Fruit fly (Drosophila melanogaster) whole organism, adult: ENCODE data around the gene CG31100.

Experiments used
- CG11617 ChIP-seq: fragments of 200-800 bp; sonication (Bioruptor generic); optimal IDR thresholded peaks from 2 replicates; lab custom pipeline; 2017; ENCODE audit warnings: mild to moderate bottlenecking, missing biosample characterization, missing genetic modification reagents, missing genetic modification characterization
- CG12768 ChIP-seq: fragments of 200-800 bp; sonication (Bioruptor generic); optimal IDR thresholded peaks from 2 replicates; lab custom pipeline; 2017; ENCODE audit warnings: missing biosample characterization, missing genetic modification characterization, mild to moderate bottlenecking, moderate library complexity, missing genetic modification reagents
- CG14711 ChIP-seq: fragments of 200-800 bp; sonication (Bioruptor generic); optimal IDR thresholded peaks from 2 replicates; lab custom pipeline; 2018; ENCODE audit warnings: missing biosample characterization, mild to moderate bottlenecking, missing genetic modification characterization, moderate library complexity
- CG1620 ChIP-seq: fragments of 200-800 bp; sonication (Bioruptor generic); optimal IDR thresholded peaks from 2 replicates; lab custom pipeline; 2016; ENCODE audit warnings: missing biosample characterization, missing genetic modification characterization
- CG33017 ChIP-seq: fragments of 200-800 bp; sonication (Bioruptor generic); optimal IDR thresholded peaks from 2 replicates; lab custom pipeline; 2018; ENCODE audit warnings: missing biosample characterization, mild to moderate bottlenecking, missing genetic modification characterization, moderate library complexity
- CG5204 ChIP-seq: fragments of 200-800 bp; sonication (Bioruptor generic); optimal IDR thresholded peaks from 2 replicates; lab custom pipeline; 2016; ENCODE audit warnings: missing biosample characterization, missing genetic modification characterization
- CG7045 ChIP-seq: fragments of 200-800 bp; sonication (Bioruptor generic); optimal IDR thresholded peaks from 2 replicates; lab custom pipeline; 2017; ENCODE audit warnings: missing biosample characterization, mild to moderate bottlenecking, missing genetic modification characterization
- CG7101 ChIP-seq: fragments of 200-800 bp; sonication (Bioruptor generic); optimal IDR thresholded peaks from 2 replicates; lab custom pipeline; 2018; ENCODE audit warnings: missing biosample characterization, mild to moderate bottlenecking, missing genetic modification characterization, moderate library complexity
- Clk ChIP-seq: fragments of 200-800 bp; sonication (Bioruptor generic); optimal IDR thresholded peaks from 2 replicates; lab custom pipeline; 2017; ENCODE audit warnings: missing biosample characterization, missing genetic modification characterization
- Crg-1 ChIP-seq: fragments of 200-800 bp; sonication (Bioruptor generic); optimal IDR thresholded peaks from 2 replicates; lab custom pipeline; 2016; ENCODE audit warnings: missing biosample characterization, missing genetic modification characterization
- Hr96 ChIP-seq: fragments of 200-800 bp; sonication (Bioruptor generic); optimal IDR thresholded peaks from 2 replicates; lab custom pipeline; 2016; ENCODE audit warnings: missing biosample characterization, missing genetic modification characterization
- Mnt ChIP-seq: fragments of 200-800 bp; sonication (Bioruptor generic); optimal IDR thresholded peaks from 2 replicates; lab custom pipeline; 2016; ENCODE audit warnings: missing biosample characterization, mild to moderate bottlenecking, missing genetic modification characterization
- bab1 ChIP-seq: fragments of 200-800 bp; sonication (Bioruptor generic); optimal IDR thresholded peaks from 3 replicates; lab custom pipeline; 2019; ENCODE audit warnings: missing biosample characterization, mild to moderate bottlenecking, missing genetic modification characterization, moderate library complexity
- cic ChIP-seq: fragments of 200-800 bp; sonication (Bioruptor generic); optimal IDR thresholded peaks from 2 replicates; lab custom pipeline; 2017; ENCODE audit warnings: missing biosample characterization, mild to moderate bottlenecking, missing genetic modification characterization, moderate library complexity
- cnc ChIP-seq, 2 experiments: fragments of >200 bp; optimal IDR thresholded peaks; 2 replicates each; lab custom pipeline; 2017
- kay ChIP-seq: fragments of 200-800 bp; sonication (Bioruptor generic); peaks from one replicate; lab custom pipeline; 2016; ENCODE audit warnings: missing biosample characterization, missing genetic modification characterization, borderline replicate concordance
- ovo ChIP-seq: fragments of 200-800 bp; sonication (Bioruptor generic); optimal IDR thresholded peaks from 2 replicates; lab custom pipeline; 2016; ENCODE audit warnings: missing biosample characterization, missing genetic modification characterization
- pad ChIP-seq: fragments of 200-800 bp; sonication (Bioruptor generic); optimal IDR thresholded peaks from 3 replicates; lab custom pipeline; 2017; ENCODE audit warnings: missing biosample characterization, missing genetic modification characterization, mild to moderate bottlenecking, moderate library complexity, missing genetic modification reagents
- tj ChIP-seq: fragments of 200-800 bp; sonication (Bioruptor generic); optimal IDR thresholded peaks from 3 replicates; lab custom pipeline; 2017; ENCODE audit warnings: missing biosample characterization, mild to moderate bottlenecking, missing genetic modification characterization, moderate library complexity
- toe ChIP-seq: fragments of 200-800 bp; sonication (Bioruptor generic); optimal IDR thresholded peaks from 2 replicates; lab custom pipeline; 2016; ENCODE audit warnings: missing biosample characterization, missing genetic modification characterization

Gene CG31100

dm6 chr3R:9038652-9039051 is 35.2 kb upstream of the CG31100 start, which contains the start of gene hyx:
Gene hyx (plus strand): TSS chr3R:9038760.
- TF ChIP-seq CG14711 (tag; lab: Kevin White, UChicago) (peak; percentile 21), CG11617 (GFP tag; lab: Kevin White, UChicago) (peak; percentile 49), ovo (no peak), Crg-1 (GFP tag; lab: Kevin White, UChicago) (peak; percentile 53), CG7101 (peak; percentile 41), CG7045 (GFP tag; lab: Kevin White, UChicago) (no peak), CG12768 (GFP tag; lab: Kevin White, UChicago) (peak; percentile 31), CG1620 (GFP tag; lab: Kevin White, UChicago) (peak; percentile 32), Mnt (GFP tag; lab: Kevin White, UChicago) (peak; percentile 60), cnc (optimal IDR thresholded peaks at IDR 0.05; lab: Kevin White, UChicago) (no peak), Hr96 (GFP tag; lab: Kevin White, UChicago) (no peak), tj (GFP tag; lab: Kevin White, UChicago) (no peak), Clk (no peak), CG33017 (tag; lab: Kevin White, UChicago) (peak; percentile 14), kay (peak; percentile 62), cic (GFP tag; lab: Kevin White, UChicago) (peak; percentile 59), bab1 (peak; percentile 66), pad (GFP tag; lab: Kevin White, UChicago) (peak; percentile 78), CG5204 (GFP tag; lab: Kevin White, UChicago) (no peak), toe (no peak)

DNA sequence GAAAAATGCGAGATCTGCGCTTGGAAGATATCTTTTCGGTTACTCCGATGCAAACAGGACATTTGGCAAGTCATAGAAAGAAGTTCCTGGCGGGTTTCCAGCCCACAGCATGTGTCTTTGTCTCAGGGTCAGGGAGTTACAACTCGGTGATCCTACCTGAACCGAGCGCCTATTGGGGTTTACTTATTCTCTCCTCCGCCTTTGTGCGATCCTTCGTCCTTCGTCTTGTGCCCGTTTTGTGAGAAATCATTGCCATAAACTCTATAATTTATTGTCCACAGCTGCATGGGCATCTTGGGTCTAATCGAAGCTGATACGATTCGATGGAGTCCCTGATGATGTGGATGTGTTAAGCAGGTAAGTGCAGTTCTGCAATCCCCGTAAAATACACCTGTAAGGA is 34.5 kb upstream of the CG31100 start:
- TF ChIP-seq CG7045 (GFP tag; lab: Kevin White, UChicago) (no peak), ovo (no peak), cic (GFP tag; lab: Kevin White, UChicago) (no peak), pad (GFP tag; lab: Kevin White, UChicago) (no peak), kay (no peak), CG12768 (GFP tag; lab: Kevin White, UChicago) (no peak), cnc (optimal IDR thresholded peaks at IDR 0.05; lab: Kevin White, UChicago) (no peak), Crg-1 (GFP tag; lab: Kevin White, UChicago) (no peak), Hr96 (GFP tag; lab: Kevin White, UChicago) (no peak), CG1620 (GFP tag; lab: Kevin White, UChicago) (no peak), CG33017 (tag; lab: Kevin White, UChicago) (no peak), tj (GFP tag; lab: Kevin White, UChicago) (no peak), CG7101 (no peak), CG5204 (GFP tag; lab: Kevin White, UChicago) (no peak)

dm6 chr3R:9035252-9035651 is 31.8 kb upstream of the CG31100 start:
- no peak for TF ChIP-seq CG5204 (GFP tag; lab: Kevin White, UChicago)
- TF ChIP-seq cic (GFP tag; lab: Kevin White, UChicago): no peak
- no peak for TF ChIP-seq tj (GFP tag; lab: Kevin White, UChicago)
- TF ChIP-seq Hr96 (GFP tag; lab: Kevin White, UChicago): no peak
- no peak for TF ChIP-seq Crg-1 (GFP tag; lab: Kevin White, UChicago)
- TF ChIP-seq CG33017 (tag; lab: Kevin White, UChicago): no peak
- TF ChIP-seq Mnt (GFP tag; lab: Kevin White, UChicago): no peak
- TF ChIP-seq CG1620 (GFP tag; lab: Kevin White, UChicago): no peak

dm6 chr3R:9033619-9034401 is 30.4 kb upstream of the CG31100 start:
- TF ChIP-seq pad (GFP tag; lab: Kevin White, UChicago) (peak; percentile 62), Mnt (GFP tag; lab: Kevin White, UChicago) (peak; percentile 26), CG5204 (GFP tag; lab: Kevin White, UChicago) (no peak), ovo (peak; percentile 64), tj (GFP tag; lab: Kevin White, UChicago) (peak; percentile 84), bab1 (peak; percentile 87), CG14711 (tag; lab: Kevin White, UChicago) (peak; percentile 73), cnc (optimal IDR thresholded peaks at IDR 0.05; lab: Kevin White, UChicago) (no peak), CG7101 (peak; percentile 75), CG7045 (GFP tag; lab: Kevin White, UChicago) (peak; percentile 59), toe (peak; percentile 25), CG11617 (GFP tag; lab: Kevin White, UChicago) (peak; percentile 86), Crg-1 (GFP tag; lab: Kevin White, UChicago) (peak; percentile 45), CG33017 (tag; lab: Kevin White, UChicago) (peak; percentile 72), Clk (no peak), cic (GFP tag; lab: Kevin White, UChicago) (peak; percentile 24), CG12768 (GFP tag; lab: Kevin White, UChicago) (peak; percentile 46), Hr96 (GFP tag; lab: Kevin White, UChicago) (peak; percentile 48), kay (peak; percentile 51), CG1620 (GFP tag; lab: Kevin White, UChicago) (peak; percentile 12)

DNA sequence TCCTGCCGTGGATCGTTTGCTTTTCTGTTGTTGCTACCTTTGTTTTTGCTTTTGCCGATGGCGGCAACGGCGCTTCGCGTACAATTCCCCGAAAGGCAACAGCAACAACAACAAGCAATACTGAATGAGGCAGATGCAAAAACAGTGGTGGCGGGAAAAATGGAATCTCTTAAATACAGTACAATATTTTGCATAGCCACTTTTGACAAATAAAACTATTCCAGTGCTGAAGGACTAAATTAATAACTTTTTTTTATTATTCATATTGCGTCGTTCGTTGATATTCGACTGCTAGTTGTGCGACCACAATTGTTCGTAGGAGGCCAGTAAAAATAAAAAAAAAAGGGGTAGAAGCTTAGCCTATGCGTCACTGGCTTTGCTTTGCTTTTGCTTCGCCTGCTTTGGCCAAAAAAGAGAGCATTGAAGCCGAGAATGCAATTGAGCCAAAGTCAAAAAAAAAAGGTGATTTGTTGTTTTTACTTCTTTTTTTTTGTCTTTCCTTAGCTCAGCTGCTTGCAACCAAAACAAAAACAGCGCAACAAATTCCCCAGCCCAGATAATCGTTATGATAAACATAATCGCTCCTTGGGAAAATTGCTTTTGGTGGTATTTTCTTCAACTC is 28.5 kb upstream of the CG31100 start:
- TF ChIP-seq pad (GFP tag; lab: Kevin White, UChicago): peak; percentile 40
- peak; percentile 96 for TF ChIP-seq kay
- TF ChIP-seq CG7045 (GFP tag; lab: Kevin White, UChicago): peak; percentile 51
- TF ChIP-seq CG33017 (tag; lab: Kevin White, UChicago): peak; percentile 81
- peak; percentile 37 for TF ChIP-seq CG11617 (GFP tag; lab: Kevin White, UChicago)
- TF ChIP-seq Mnt (GFP tag; lab: Kevin White, UChicago): no peak
- TF ChIP-seq toe: no peak
- TF ChIP-seq CG14711 (tag; lab: Kevin White, UChicago): peak; percentile 75
- peak; percentile 40 for TF ChIP-seq Hr96 (GFP tag; lab: Kevin White, UChicago)
- TF ChIP-seq CG7101: peak; percentile 73
- peak; percentile 19 for TF ChIP-seq tj (GFP tag; lab: Kevin White, UChicago)
- TF ChIP-seq Clk: peak; percentile 33
- TF ChIP-seq cnc (optimal IDR thresholded peaks at IDR 0.05; lab: Kevin White, UChicago): no peak
- no peak for TF ChIP-seq CG12768 (GFP tag; lab: Kevin White, UChicago)
- peak; percentile 73 for TF ChIP-seq bab1
